Fruit fly (Drosophila melanogaster): ENCODE measurements around the gene CG14015.

The CG14015 gene

DNA sequence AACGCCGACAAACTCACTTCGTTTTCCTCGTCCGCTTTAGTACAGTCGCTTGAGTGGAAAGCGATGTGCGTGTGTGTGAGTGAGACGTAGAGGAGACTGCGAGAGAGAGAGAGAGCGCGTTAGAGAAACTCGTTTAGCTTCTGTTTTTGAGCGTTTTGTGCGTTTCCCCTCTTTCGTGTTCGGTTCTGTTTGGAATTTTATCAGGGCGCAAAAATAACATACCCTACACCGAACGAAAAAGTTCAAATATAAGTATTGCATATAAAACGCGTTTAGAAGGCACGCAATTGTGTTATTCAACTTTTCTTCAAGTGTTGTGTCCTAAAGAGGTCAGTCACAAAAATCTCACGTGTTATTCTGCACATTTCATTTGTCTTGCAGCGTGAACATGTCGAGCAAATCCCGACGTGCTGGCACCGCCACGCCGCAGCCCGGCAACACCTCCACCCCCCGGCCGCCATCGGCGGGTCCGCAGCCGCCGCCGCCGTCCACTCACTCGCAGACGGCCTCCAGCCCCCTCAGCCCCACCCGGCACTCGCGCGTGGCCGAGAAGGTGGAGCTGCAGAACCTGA is 4.0 kb upstream of the CG14015 start:
- no peak for TF ChIP-seq Sox102F (GFP tag; optimal IDR thresholded peaks at IDR 0.05)
- peak; percentile 24 for TF ChIP-seq esn (GFP tag; optimal IDR thresholded peaks at IDR 0.05)
- no peak for TF ChIP-seq CG6854 (GFP tag; optimal IDR thresholded peaks at IDR 0.05)
- peak; percentile 13 for TF ChIP-seq CG31627 (GFP tag; optimal IDR thresholded peaks at IDR 0.05)
- no peak for TF ChIP-seq CG1621 (tag; optimal IDR thresholded peaks at IDR 0.05)
- no peak for TF ChIP-seq CG10631 (GFP tag; optimal IDR thresholded peaks at IDR 0.05)
- TF ChIP-seq Ets21C (GFP tag; optimal IDR thresholded peaks at IDR 0.05), result no peak
- TF ChIP-seq vri (GFP tag; optimal IDR thresholded peaks at IDR 0.05), result no peak
- no peak for TF ChIP-seq dsx (GFP tag; optimal IDR thresholded peaks at IDR 0.05; ENCODE audit: poor library complexity, severe bottlenecking)
- no peak for TF ChIP-seq salr (GFP tag; optimal IDR thresholded peaks at IDR 0.05)
- TF ChIP-seq CG6792 (GFP tag; optimal IDR thresholded peaks at IDR 0.05), result peak; percentile 21
- peak; percentile 65 for TF ChIP-seq CG15336 (GFP tag; IDR thresholded peaks at IDR 0.05)
- TF ChIP-seq Ets96B (tag; optimal IDR thresholded peaks at IDR 0.05), result peak; percentile 11
- no peak for TF ChIP-seq Eip93F (GFP tag; optimal IDR thresholded peaks at IDR 0.05)
- TF ChIP-seq CG6808 (GFP tag; optimal IDR thresholded peaks at IDR 0.05), result no peak
- peak; percentile 27 for TF ChIP-seq Smox (GFP tag; optimal IDR thresholded peaks at IDR 0.05)
- TF ChIP-seq net (GFP tag; optimal IDR thresholded peaks at IDR 0.05), result no peak
- TF ChIP-seq Hr39 (GFP tag; optimal IDR thresholded peaks at IDR 0.05), result peak; percentile 32
- TF ChIP-seq CG11902 (GFP tag; optimal IDR thresholded peaks at IDR 0.05), result no peak
- TF ChIP-seq CG3032 (tag; optimal IDR thresholded peaks at IDR 0.05), result peak; percentile 2
- peak; percentile 33 for TF ChIP-seq cyc (GFP tag; optimal IDR thresholded peaks at IDR 0.05)
- TF ChIP-seq CG10669 (GFP tag; optimal IDR thresholded peaks at IDR 0.05), result no peak
- TF ChIP-seq CG16779 (tag; optimal IDR thresholded peaks at IDR 0.05), result no peak
- TF ChIP-seq achi (GFP tag; optimal IDR thresholded peaks at IDR 0.05), result no peak
- TF ChIP-seq CG3919 (GFP tag; optimal IDR thresholded peaks at IDR 0.05), result no peak
- TF ChIP-seq eg (GFP tag; IDR thresholded peaks at IDR 0.05), result peak; percentile 76
- TF ChIP-seq CG11762 (GFP tag; optimal IDR thresholded peaks at IDR 0.05; ENCODE audit: insufficient read depth), result peak; percentile 8
- no peak for TF ChIP-seq fd59A (GFP tag; optimal IDR thresholded peaks at IDR 0.05)
- TF ChIP-seq CG34406 (GFP tag; optimal IDR thresholded peaks at IDR 0.05), result no peak
- no peak for TF ChIP-seq fkh (GFP tag; optimal IDR thresholded peaks at IDR 0.05)
- no peak for TF ChIP-seq CG6276 (GFP tag; optimal IDR thresholded peaks at IDR 0.05)
- TF ChIP-seq Sox14 (GFP tag; optimal IDR thresholded peaks at IDR 0.05), result no peak
- TF ChIP-seq CG6163 (GFP tag; IDR thresholded peaks at IDR 0.05), result peak; percentile 55; the same call in 1 of the 3 replicates
- 0 out of 2 replicates have a peak, but pooled peaks have one; percentile 20 for TF ChIP-seq CG11294 (GFP tag; IDR thresholded peaks at IDR 0.05)
- TF ChIP-seq fd85E (GFP tag; optimal IDR thresholded peaks at IDR 0.05), result no peak
- no peak for TF ChIP-seq OdsH (GFP tag; optimal IDR thresholded peaks at IDR 0.05)
- peak; percentile 3 for TF ChIP-seq topi (GFP tag; optimal IDR thresholded peaks at IDR 0.05)
- TF ChIP-seq CG8632 (GFP tag; optimal IDR thresholded peaks at IDR 0.05), result no peak
- no peak for TF ChIP-seq Blimp-1 (GFP tag; optimal IDR thresholded peaks at IDR 0.05)
- peak in 1 of 2 experiments; percentile 43 for TF ChIP-seq ss (GFP tag; optimal IDR thresholded peaks at IDR 0.05)
- TF ChIP-seq CG8119 (GFP tag; IDR thresholded peaks at IDR 0.05), result peak; percentile 64; the same call in 2 of the 3 replicates
- TF ChIP-seq Hr38 (GFP tag; optimal IDR thresholded peaks at IDR 0.05), result no peak
- TF ChIP-seq CG7368 (GFP tag; optimal IDR thresholded peaks at IDR 0.05), result no peak
- TF ChIP-seq Met (GFP tag; optimal IDR thresholded peaks at IDR 0.05), result no peak
- peak; percentile 17 for TF ChIP-seq dac (GFP tag; optimal IDR thresholded peaks at IDR 0.05)
- TF ChIP-seq CG32006 (GFP tag; optimal IDR thresholded peaks at IDR 0.05), result no peak
- peak; percentile 51 for TF ChIP-seq Eip75B (GFP tag; optimal IDR thresholded peaks at IDR 0.05)
- peak; percentile 42 for TF ChIP-seq Lpt (GFP tag; optimal IDR thresholded peaks at IDR 0.05)
- no peak for TF ChIP-seq Sox15 (GFP tag; optimal IDR thresholded peaks at IDR 0.05)
- TF ChIP-seq Eip78C (GFP tag), result peak; percentile 73
- TF ChIP-seq spab (GFP tag; optimal IDR thresholded peaks at IDR 0.05), result no peak
